Fruit fly (Drosophila melanogaster): ENCODE measurements around the gene CG8565.

Gene CG8565

DNA sequence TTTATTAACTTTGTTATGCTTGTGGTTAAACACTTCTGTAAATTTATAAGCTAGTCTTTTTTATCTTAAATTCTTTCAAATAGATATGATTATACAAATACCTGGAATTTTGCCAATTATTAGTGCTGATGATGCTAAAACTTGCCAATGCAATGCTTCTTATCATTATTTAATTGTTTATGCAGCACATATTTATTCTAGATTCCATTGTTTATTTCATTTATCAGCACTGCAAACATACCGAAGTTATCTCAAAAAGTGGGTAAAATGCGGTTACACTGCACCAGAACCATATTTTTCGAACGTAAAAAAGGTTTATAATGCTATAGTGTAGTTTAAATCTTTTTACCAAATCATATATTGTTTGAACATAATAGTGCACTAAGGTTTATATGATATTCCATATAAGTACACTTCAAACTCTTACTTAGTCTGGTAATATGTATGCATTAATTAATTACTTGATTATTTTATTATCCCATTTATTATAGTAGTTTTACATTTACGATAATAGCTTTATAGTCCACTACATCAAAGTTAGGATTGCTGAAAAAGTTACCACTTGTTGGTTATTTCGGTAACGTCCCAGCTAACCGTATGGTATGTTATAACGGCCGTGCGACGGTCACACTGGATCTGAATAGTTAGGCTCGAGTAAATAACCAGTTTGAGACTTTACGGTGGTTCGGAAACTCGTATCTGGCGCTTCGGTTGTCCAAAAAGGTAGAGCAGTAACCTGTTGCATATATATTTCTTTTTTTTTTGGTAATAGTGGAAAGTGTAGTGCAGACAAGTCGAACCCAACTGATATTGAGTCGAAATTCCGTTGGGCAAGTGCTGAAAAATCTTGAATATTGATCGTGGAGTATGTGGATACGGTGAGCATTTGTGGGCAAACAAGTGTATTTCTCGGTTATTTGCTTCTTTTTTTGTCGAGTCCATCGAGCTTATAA is 49.1 kb upstream of the CG8565 start, which contains the start of gene Rhp (continued):
- TF ChIP-seq odd (GFP tag; optimal IDR thresholded peaks at IDR 0.05) (peak; percentile 58), NfI (GFP tag; optimal IDR thresholded peaks at IDR 0.05) (peak; percentile 0), chif (GFP tag; optimal IDR thresholded peaks at IDR 0.05) (no peak), CG13287 (GFP tag; IDR thresholded peaks at IDR 0.05; ENCODE audit: partially characterized antibody) (peak; percentile 25; the same call in 1 of the 2 replicates), MTF-1 (GFP tag; optimal IDR thresholded peaks at IDR 0.05; ENCODE audit: borderline replicate concordance) (peak; percentile 83), Sox100B (GFP tag; optimal IDR thresholded peaks at IDR 0.05) (peak; percentile 60), sens (GFP tag) (peak; percentile 90), CG12104 (GFP tag; optimal IDR thresholded peaks at IDR 0.05) (peak; percentile 32), CG18011 (GFP tag; optimal IDR thresholded peaks at IDR 0.05) (no peak), BtbVII (GFP tag; optimal IDR thresholded peaks at IDR 0.05) (peak; percentile 68), Pdp1 (GFP tag; optimal IDR thresholded peaks at IDR 0.05) (peak in 1 of 2 experiments; percentile 19), D19B (GFP tag; optimal IDR thresholded peaks at IDR 0.05) (no peak), CG6791 (GFP tag; IDR thresholded peaks at IDR 0.05; ENCODE audit: partially characterized antibody) (peak; percentile 15; the same call in 1 of the 3 replicates), CG7556 (GFP tag; optimal IDR thresholded peaks at IDR 0.05) (peak; percentile 12), Xrp1 (GFP tag; IDR thresholded peaks at IDR 0.05) (peak; percentile 40; the same call in 1 of the 2 replicates), dmrt11E (tag; optimal IDR thresholded peaks at IDR 0.05) (peak; percentile 57), YL-1 (GFP tag; optimal IDR thresholded peaks at IDR 0.05) (peak; percentile 43), CG3281 (GFP tag; optimal IDR thresholded peaks at IDR 0.05) (peak; percentile 16), CG9797 (GFP tag; optimal IDR thresholded peaks at IDR 0.05) (peak; percentile 61), grau (tag; optimal IDR thresholded peaks at IDR 0.05) (peak; percentile 19), CG13424 (tag; optimal IDR thresholded peaks at IDR 0.05) (peak; percentile 51), MBD-R2 (GFP tag; IDR thresholded peaks at IDR 0.05) (peak; percentile 7), bbx (GFP tag; IDR thresholded peaks at IDR 0.05; ENCODE audit: partially characterized antibody) (peak; percentile 50; the same call in 1 of the 2 replicates), Med (GFP tag) (peak; percentile 76), Sry-β (GFP tag; optimal IDR thresholded peaks at IDR 0.05) (peak; percentile 33), CG15601 (tag; optimal IDR thresholded peaks at IDR 0.05) (peak; percentile 76), CG2875 (GFP tag; optimal IDR thresholded peaks at IDR 0.05) (peak; percentile 46), CoRest (tag; optimal IDR thresholded peaks at IDR 0.05) (peak; percentile 45), hkb (optimal IDR thresholded peaks at IDR 0.05) (no peak), hkb (GFP tag; IDR thresholded peaks at IDR 0.05) (peak; percentile 66), mld (GFP tag; IDR thresholded peaks at IDR 0.05; ENCODE audit: partially characterized antibody) (no peak), kah (GFP tag; optimal IDR thresholded peaks at IDR 0.05) (peak; percentile 36), CG15269 (tag; optimal IDR thresholded peaks at IDR 0.05) (peak; percentile 47), Nf-YC (tag; optimal IDR thresholded peaks at IDR 0.05) (peak; percentile 45), CG4404 (GFP tag; IDR thresholded peaks at IDR 0.05) (no peak), D (optimal IDR thresholded peaks at IDR 0.05) (no peak), D (GFP tag; optimal IDR thresholded peaks at IDR 0.05) (peak; percentile 43), CG2202 (tag; optimal IDR thresholded peaks at IDR 0.05) (peak; percentile 39), CG12299 (tag; optimal IDR thresholded peaks at IDR 0.05) (peak; percentile 65), Dfd (GFP tag; optimal IDR thresholded peaks at IDR 0.05) (no peak), zfh1 (GFP tag; IDR thresholded peaks at IDR 0.05) (no peak; the same call in 2 of the 3 replicates), CG12071 (GFP tag; optimal IDR thresholded peaks at IDR 0.05) (peak; percentile 69), pfk (GFP tag; optimal IDR thresholded peaks at IDR 0.05) (peak; percentile 23), PHDP (tag; optimal IDR thresholded peaks at IDR 0.05) (peak; percentile 71), Drgx (GFP tag; IDR thresholded peaks at IDR 0.05) (peak; percentile 6; the same call in 1 of the 2 replicates), gsb-n (tag; optimal IDR thresholded peaks at IDR 0.05) (peak; percentile 46), CG12219 (GFP tag; optimal IDR thresholded peaks at IDR 0.05) (peak; percentile 41)

Measured in whole organism, embryonic.